Worm (Caenorhabditis elegans): ENCODE results near the gene pup-2.

DNA sequence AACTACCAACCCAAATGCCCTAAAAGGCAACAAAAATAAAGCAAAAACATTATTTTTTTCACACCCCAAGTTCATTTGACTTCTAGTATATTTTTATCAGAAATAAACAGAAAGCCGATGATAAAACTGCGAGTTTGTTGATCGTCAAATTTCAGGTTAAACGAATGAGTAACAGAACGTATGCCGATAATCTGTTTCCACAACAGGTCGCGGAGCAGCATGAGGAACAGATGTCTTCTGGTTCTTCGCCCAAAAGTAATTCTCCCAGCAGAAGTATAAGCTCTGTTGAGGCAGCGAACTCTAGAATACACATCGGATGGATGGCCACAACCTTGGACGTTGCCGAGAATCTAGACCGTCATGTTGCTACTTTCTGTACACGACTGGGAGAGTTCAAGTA lies 44.7 kb downstream of the pup-2 start, which contains the start of gene prmt-5:
- no peak for TF ChIP-seq skn-1 (tag; optimal IDR thresholded peaks at IDR 0.05)
- TF ChIP-seq nhr-12 (tag; optimal IDR thresholded peaks at IDR 0.05) = no peak
- TF ChIP-seq unc-39 (tag; optimal IDR thresholded peaks at IDR 0.05) = no peak
- TF ChIP-seq tbx-2 (tag; optimal IDR thresholded peaks at IDR 0.05) = no peak
- TF ChIP-seq ceh-28 (tag; optimal IDR thresholded peaks at IDR 0.05) = no peak
- TF ChIP-seq aly-2 (tag; optimal IDR thresholded peaks at IDR 0.05) = peak; percentile 76
- no peak for TF ChIP-seq ceh-9 (tag; optimal IDR thresholded peaks at IDR 0.05)
- no peak for TF ChIP-seq fkh-10 (GFP tag; optimal IDR thresholded peaks at IDR 0.05)
- no peak for TF ChIP-seq nhr-28 (tag; optimal IDR thresholded peaks at IDR 0.05)
- no peak for TF ChIP-seq fos-1 (tag; optimal IDR thresholded peaks at IDR 0.05)
- no peak for TF ChIP-seq zag-1 (tag; optimal IDR thresholded peaks at IDR 0.05)
- TF ChIP-seq lin-39 (tag; optimal IDR thresholded peaks at IDR 0.05) = no peak
